Worm (Caenorhabditis elegans) whole organism, L3 larva: ENCODE results near the gene R05G6.5.

Experiments used
- R02D3.7 ChIP-seq: fragments of 150-350 bp; optimal IDR thresholded peaks from 2 replicates; lab custom pipeline; 2014; ENCODE audit warnings: missing biosample characterization, missing genetic modification characterization
- ZK546.5 ChIP-seq: sonication (generic microtip); optimal IDR thresholded peaks from 2 replicates; lab custom pipeline; 2017; ENCODE audit warnings: missing biosample characterization, missing genetic modification characterization
- aly-2 ChIP-seq: fragments of 150-350 bp; optimal IDR thresholded peaks from 2 replicates; lab custom pipeline; 2014; ENCODE audit warnings: missing biosample characterization, missing genetic modification characterization
- ama-1 ChIP-seq: fragments of 150-350 bp; optimal IDR thresholded peaks from 2 replicates; lab custom pipeline; 2018
- ceh-16 ChIP-seq: sonication (generic microtip); optimal IDR thresholded peaks from 2 replicates; lab custom pipeline; 2017; ENCODE audit warnings: missing biosample characterization, missing genetic modification characterization
- ceh-28 ChIP-seq: fragments of 150-350 bp; optimal IDR thresholded peaks from 2 replicates; lab custom pipeline; 2014; ENCODE audit warnings: missing biosample characterization, missing genetic modification reagents, missing genetic modification characterization
- ceh-82 ChIP-seq: fragments of 150-350 bp; optimal IDR thresholded peaks from 2 replicates; lab custom pipeline; 2014; ENCODE audit warnings: missing biosample characterization, missing genetic modification characterization
- ceh-9 ChIP-seq: sonication (generic microtip); optimal IDR thresholded peaks from 2 replicates; lab custom pipeline; 2018; ENCODE audit warnings: missing biosample characterization, missing genetic modification characterization
- daf-12 ChIP-seq: fragments of 150-350 bp; optimal IDR thresholded peaks from 2 replicates; lab custom pipeline; 2014; ENCODE audit warnings: missing biosample characterization, missing genetic modification reagents, missing genetic modification characterization
- egl-27 ChIP-seq: sonication (generic microtip); optimal IDR thresholded peaks from 4 replicates; lab custom pipeline; 2017; ENCODE audit warnings: missing biosample characterization, missing genetic modification reagents, missing genetic modification characterization
- egl-5 ChIP-seq: fragments of 150-350 bp; optimal IDR thresholded peaks from 2 replicates; lab custom pipeline; 2017; ENCODE audit warnings: missing biosample characterization, missing genetic modification reagents, missing genetic modification characterization, inconsistent platforms
- elt-1 ChIP-seq: fragments of 150-350 bp; optimal IDR thresholded peaks from 2 replicates; lab custom pipeline; 2014; ENCODE audit warnings: missing biosample characterization, missing genetic modification characterization
- elt-2 ChIP-seq: sonication (generic microtip); optimal IDR thresholded peaks from 2 replicates; lab custom pipeline; 2016; ENCODE audit warnings: missing genetic modification reagents, mild to moderate bottlenecking, missing genetic modification characterization, missing compliant biosample characterization
- elt-3 ChIP-seq, 3 experiments: fragments of 150-350 bp in 1 of 3; sonication (generic microtip) in 2 of 3; optimal IDR thresholded peaks; 2 replicates in 2 of 3; 4 replicates in 1 of 3; lab custom pipeline; 2014 to 2017; ENCODE audit warnings: missing biosample characterization in 3 of 3, missing genetic modification characterization in 3 of 3
- eor-1 ChIP-seq, 2 experiments: fragments of 150-350 bp; optimal IDR thresholded peaks; 2 replicates each; lab custom pipeline; 2014 to 2018; ENCODE audit warnings: missing biosample characterization in 2 of 2, missing genetic modification characterization in 2 of 2
- fkh-10 ChIP-seq: sonication (generic microtip); optimal IDR thresholded peaks from 2 replicates; lab custom pipeline; 2017; ENCODE audit warnings: missing biosample characterization, missing genetic modification reagents, missing genetic modification characterization
- fkh-2 ChIP-seq: fragments of 150-350 bp; optimal IDR thresholded peaks from 2 replicates; lab custom pipeline; 2014; ENCODE audit warnings: missing biosample characterization, missing genetic modification reagents, missing genetic modification characterization
- fos-1 ChIP-seq: fragments of 150-350 bp; optimal IDR thresholded peaks from 2 replicates; lab custom pipeline; 2014; ENCODE audit warnings: missing biosample characterization, missing genetic modification characterization
- hmg-11 ChIP-seq: sonication (generic microtip); optimal IDR thresholded peaks from 2 replicates; lab custom pipeline; 2016; ENCODE audit warnings: missing genetic modification characterization, missing compliant biosample characterization
- jun-1 ChIP-seq: fragments of 150-350 bp; optimal IDR thresholded peaks from 2 replicates; lab custom pipeline; 2014; ENCODE audit warnings: missing biosample characterization, missing genetic modification reagents, missing genetic modification characterization
- lin-15B ChIP-seq: fragments of 150-350 bp; optimal IDR thresholded peaks from 2 replicates; lab custom pipeline; 2014; ENCODE audit warnings: missing biosample characterization, missing genetic modification characterization
- lin-39 ChIP-seq: fragments of 150-350 bp; optimal IDR thresholded peaks from 2 replicates; lab custom pipeline; 2018; ENCODE audit warnings: missing biosample characterization, missing genetic modification reagents, missing genetic modification characterization
- lsy-12 ChIP-seq: sonication (generic microtip); optimal IDR thresholded peaks from 2 replicates; lab custom pipeline; 2016; ENCODE audit warnings: mild to moderate bottlenecking, missing genetic modification characterization, missing compliant biosample characterization
- mdl-1 ChIP-seq: fragments of 150-350 bp; optimal IDR thresholded peaks from 2 replicates; lab custom pipeline; 2014; ENCODE audit warnings: missing biosample characterization, missing genetic modification characterization
- mml-1 ChIP-seq: fragments of 150-350 bp; sonication (generic microtip); optimal IDR thresholded peaks from 3 replicates; lab custom pipeline; 2014; ENCODE audit warnings: missing biosample characterization, missing genetic modification characterization
- nfya-1 ChIP-seq: sonication (generic microtip); optimal IDR thresholded peaks from 2 replicates; lab custom pipeline; 2017; ENCODE audit warnings: missing genetic modification characterization, mild to moderate bottlenecking, missing compliant biosample characterization, antibody characterized with exemption, moderate library complexity; ENCODE audit not compliant: insufficient read depth
- nhr-11 ChIP-seq: fragments of 150-350 bp; optimal IDR thresholded peaks from 2 replicates; lab custom pipeline; 2014; ENCODE audit warnings: missing biosample characterization, missing genetic modification characterization
- nhr-12 ChIP-seq: fragments of 150-350 bp; optimal IDR thresholded peaks from 2 replicates; lab custom pipeline; 2014; ENCODE audit warnings: missing biosample characterization, missing genetic modification characterization
- nhr-23 ChIP-seq: fragments of 150-350 bp; optimal IDR thresholded peaks from 2 replicates; lab custom pipeline; 2014; ENCODE audit warnings: missing biosample characterization, missing genetic modification reagents, missing genetic modification characterization
- nhr-237 ChIP-seq: fragments of 150-350 bp; optimal IDR thresholded peaks from 2 replicates; lab custom pipeline; 2014; ENCODE audit warnings: missing biosample characterization, missing genetic modification characterization
- nhr-25 ChIP-seq: sonication (generic microtip); optimal IDR thresholded peaks from 2 replicates; lab custom pipeline; 2017; ENCODE audit warnings: missing biosample characterization, missing genetic modification characterization
- nhr-28 ChIP-seq: fragments of 150-350 bp; optimal IDR thresholded peaks from 2 replicates; lab custom pipeline; 2014; ENCODE audit warnings: missing biosample characterization, missing genetic modification characterization
- nhr-43 ChIP-seq: sonication (generic microtip); optimal IDR thresholded peaks from 2 replicates; lab custom pipeline; 2016; ENCODE audit warnings: mild to moderate bottlenecking, missing genetic modification characterization, missing compliant biosample characterization; ENCODE audit not compliant: poor library complexity, severe bottlenecking
- nhr-67 ChIP-seq: fragments of 150-350 bp; optimal IDR thresholded peaks from 2 replicates; lab custom pipeline; 2014; ENCODE audit warnings: missing biosample characterization, missing genetic modification characterization
- nhr-76 ChIP-seq: fragments of 150-350 bp; sonication (generic microtip); optimal IDR thresholded peaks from 5 replicates; lab custom pipeline; 2014; ENCODE audit warnings: missing biosample characterization, missing genetic modification characterization
- nhr-77 ChIP-seq: fragments of 150-350 bp; optimal IDR thresholded peaks from 2 replicates; lab custom pipeline; 2014; ENCODE audit warnings: missing biosample characterization, missing genetic modification characterization
- pha-4 ChIP-seq: fragments of 150-350 bp; optimal IDR thresholded peaks from 2 replicates; lab custom pipeline; 2014; ENCODE audit warnings: missing biosample characterization, missing genetic modification reagents, missing genetic modification characterization
- pqm-1 ChIP-seq: fragments of 150-350 bp; optimal IDR thresholded peaks from 2 replicates; lab custom pipeline; 2017; ENCODE audit warnings: missing biosample characterization, missing genetic modification characterization, inconsistent platforms
- sea-2 ChIP-seq: fragments of 150-350 bp; sonication (generic microtip); optimal IDR thresholded peaks from 4 replicates; lab custom pipeline; 2014; ENCODE audit warnings: missing biosample characterization, missing genetic modification reagents, missing genetic modification characterization
- skn-1 ChIP-seq: fragments of 150-350 bp; optimal IDR thresholded peaks from 2 replicates; lab custom pipeline; 2014; ENCODE audit warnings: missing biosample characterization, missing genetic modification characterization
- snpc-4 ChIP-seq: fragments of 150-350 bp; optimal IDR thresholded peaks from 2 replicates; lab custom pipeline; 2014; ENCODE audit warnings: missing biosample characterization, missing genetic modification characterization
- tbx-2 ChIP-seq: sonication (generic microtip); optimal IDR thresholded peaks from 2 replicates; lab custom pipeline; 2016; ENCODE audit warnings: mild to moderate bottlenecking, missing genetic modification characterization, missing compliant biosample characterization
- unc-39 ChIP-seq: sonication (generic microtip); optimal IDR thresholded peaks from 4 replicates; lab custom pipeline; 2017; ENCODE audit warnings: missing biosample characterization, missing genetic modification characterization
- unc-62 ChIP-seq: fragments of 150-350 bp; sonication (generic microtip); optimal IDR thresholded peaks from 4 replicates; lab custom pipeline; 2014; ENCODE audit warnings: missing biosample characterization, missing genetic modification reagents, missing genetic modification characterization
- zag-1 ChIP-seq: fragments of 150-350 bp; optimal IDR thresholded peaks from 2 replicates; lab custom pipeline; 2014; ENCODE audit warnings: missing biosample characterization, missing genetic modification characterization
- ztf-11 ChIP-seq: fragments of 150-350 bp; optimal IDR thresholded peaks from 2 replicates; lab custom pipeline; 2014; ENCODE audit warnings: missing biosample characterization, missing genetic modification characterization
- ztf-4 ChIP-seq: fragments of 150-350 bp; optimal IDR thresholded peaks from 2 replicates; lab custom pipeline; 2014; ENCODE audit warnings: missing biosample characterization, missing genetic modification characterization

Gene R05G6.5

DNA sequence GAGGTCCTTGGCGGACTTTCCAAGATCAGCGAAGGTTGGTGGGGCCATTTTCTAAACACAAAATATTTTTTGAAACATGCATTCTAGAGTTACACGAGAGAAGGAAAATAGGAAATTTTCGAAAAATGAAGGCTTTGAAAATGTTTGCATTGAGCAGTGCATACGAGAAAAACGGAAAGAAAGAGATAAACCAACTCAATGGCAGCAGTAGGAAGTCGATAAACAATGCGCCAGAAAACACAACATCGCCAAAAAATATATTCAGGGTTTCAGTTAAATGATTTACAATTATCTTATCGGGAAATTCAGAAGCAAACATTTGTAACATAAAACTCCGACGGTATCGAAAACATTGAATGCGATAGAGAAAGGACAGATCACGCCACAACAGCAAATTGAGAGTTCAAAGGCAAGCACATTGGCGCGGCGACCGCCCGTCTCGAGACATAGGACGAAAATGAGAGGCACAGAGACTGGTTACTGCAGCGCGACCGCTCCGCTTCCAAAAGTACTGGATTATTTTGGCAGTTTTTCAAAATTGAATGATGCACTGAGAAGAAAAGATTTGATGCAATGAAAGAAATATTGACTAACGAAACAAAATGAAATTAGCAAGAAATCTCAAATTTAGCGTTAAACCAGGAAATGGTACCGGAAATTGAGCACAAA lies at the start of gene R05G6.5, which contains the start of gene vdac-1:
TSS of gene R05G6.5 (plus strand) at position 527 of the 669 bp plus-strand sequence.
TSS of gene vdac-1 (minus strand) at position 51 of the 669 bp plus-strand sequence.
- TF ChIP-seq daf-12 (tag; lab: Kevin White, UChicago) (no peak), nhr-77 (tag; lab: Kevin White, UChicago) (no peak), elt-3 (tag; optimal IDR thresholded peaks at IDR 0.05; lab: Kevin White, UChicago) (peak in 1 of 3 experiments; percentile 9), fkh-10 (GFP tag; lab: Kevin White, UChicago) (no peak), ceh-82 (tag; lab: Kevin White, UChicago) (no peak), nhr-237 (tag; lab: Kevin White, UChicago) (no peak), unc-39 (no peak), nhr-76 (tag; lab: Kevin White, UChicago) (peak; percentile 56), fkh-2 (tag; lab: Kevin White, UChicago) (no peak), R02D3.7 (peak; percentile 75), sea-2 (GFP tag; lab: Kevin White, UChicago) (no peak), nhr-11 (no peak), zag-1 (tag; lab: Kevin White, UChicago) (no peak), nhr-25 (peak; percentile 84), pqm-1 (tag; lab: Kevin White, UChicago) (peak; percentile 41), nhr-67 (tag; lab: Kevin White, UChicago) (no peak), lin-39 (tag; lab: Kevin White, UChicago) (peak; percentile 76), elt-2 (tag; lab: Kevin White, UChicago) (peak; percentile 87), unc-62 (GFP tag; lab: Kevin White, UChicago) (peak; percentile 18), elt-1 (peak; percentile 9), mdl-1 (tag; lab: Kevin White, UChicago) (no peak), ZK546.5 (no peak), tbx-2 (tag; lab: Kevin White, UChicago) (no peak), pha-4 (tag; lab: Kevin White, UChicago) (peak; percentile 86), nfya-1 (tag; lab: Kevin White, UChicago) (peak; percentile 92), egl-5 (tag; lab: Kevin White, UChicago) (peak; percentile 71), lin-15B (tag; lab: Kevin White, UChicago) (peak; percentile 90), hmg-11 (tag; lab: Kevin White, UChicago) (peak; percentile 39), lsy-12 (peak; percentile 66), mml-1 (no peak), ceh-9 (no peak), ceh-16 (tag; lab: Kevin White, UChicago) (no peak), nhr-43 (peak; percentile 77), skn-1 (tag; lab: Kevin White, UChicago) (no peak), jun-1 (tag; lab: Kevin White, UChicago) (peak; percentile 81), nhr-23 (peak; percentile 83), ztf-4 (no peak), ztf-11 (no peak), egl-27 (tag; lab: Kevin White, UChicago) (no peak), nhr-12 (tag; lab: Kevin White, UChicago) (no peak), nhr-28 (tag; lab: Kevin White, UChicago) (no peak), aly-2 (no peak), snpc-4 (peak; percentile 73), fos-1 (tag; lab: Kevin White, UChicago) (no peak), ceh-28 (tag; lab: Kevin White, UChicago) (peak; percentile 42), eor-1 (tag; optimal IDR thresholded peaks at IDR 0.05; lab: Kevin White, UChicago) (no peak), ama-1 (lab: Kevin White, UChicago) (no peak)
